Fruit fly (Drosophila melanogaster): ENCODE data around the gene Golgin104.

Golgin104 gene

dm6 chr3L:16305820-16306650 lies 45.7 kb downstream of the Golgin104 start, which contains the start of the genes CG13043 and CG13063 (continued):
- TF ChIP-seq tgo (GFP tag; IDR thresholded peaks at IDR 0.05) (no peak), gsb-n (tag; optimal IDR thresholded peaks at IDR 0.05) (peak; percentile 58), run (tag; optimal IDR thresholded peaks at IDR 0.05) (no peak), CHES-1-like (GFP tag; optimal IDR thresholded peaks at IDR 0.05) (no peak), H2.0 (GFP tag; IDR thresholded peaks at IDR 0.05) (0 out of 2 replicates have a peak, but pooled peaks have one; percentile 17), Med (GFP tag) (no peak), CG17186 (GFP tag; optimal IDR thresholded peaks at IDR 0.05) (no peak), CG17385 (GFP tag; optimal IDR thresholded peaks at IDR 0.05) (no peak), CG13287 (GFP tag; IDR thresholded peaks at IDR 0.05; ENCODE audit: partially characterized antibody) (no peak), Eip74EF (GFP tag; optimal IDR thresholded peaks at IDR 0.05) (peak in 1 of 2 experiments; percentile 5), CG7271 (tag; optimal IDR thresholded peaks at IDR 0.05) (no peak), CG10979 (tag; optimal IDR thresholded peaks at IDR 0.05) (no peak), CG18011 (GFP tag; optimal IDR thresholded peaks at IDR 0.05) (no peak), vfl (GFP tag; optimal IDR thresholded peaks at IDR 0.05) (no peak), CG31441 (GFP tag; IDR thresholded peaks at IDR 0.05) (0 out of 2 replicates have a peak, but pooled peaks have one; percentile 23), CG31365 (tag; optimal IDR thresholded peaks at IDR 0.05) (no peak), bsh (GFP tag; optimal IDR thresholded peaks at IDR 0.05) (no peak), CG10565 (GFP tag; optimal IDR thresholded peaks at IDR 0.05) (no peak), CG18262 (tag; optimal IDR thresholded peaks at IDR 0.05) (no peak), Hr39 (optimal IDR thresholded peaks at IDR 0.05) (no peak), bcd (GFP tag; optimal IDR thresholded peaks at IDR 0.05) (no peak), Dref (GFP tag; IDR thresholded peaks at IDR 0.05) (no peak), CG8765 (GFP tag; IDR thresholded peaks at IDR 0.05) (no peak), CG43689 (GFP tag; IDR thresholded peaks at IDR 0.05) (no peak), Antp (GFP tag; optimal IDR thresholded peaks at IDR 0.05) (no peak), dysf (GFP tag; IDR thresholded peaks at IDR 0.05) (0 out of 3 replicates have a peak, but pooled peaks have one; percentile 31), CG6175 (GFP tag; IDR thresholded peaks at IDR 0.05) (no peak), Side (GFP tag; optimal IDR thresholded peaks at IDR 0.05) (no peak), wdn (GFP tag; IDR thresholded peaks at IDR 0.05) (no peak), Neu2 (GFP tag; optimal IDR thresholded peaks at IDR 0.05; ENCODE audit: borderline replicate concordance) (no peak), lmd (GFP tag; IDR thresholded peaks at IDR 0.05) (no peak), B-H2 (GFP tag; optimal IDR thresholded peaks at IDR 0.05) (no peak), CG4707 (GFP tag; optimal IDR thresholded peaks at IDR 0.05) (no peak), Blimp-1 (GFP tag; optimal IDR thresholded peaks at IDR 0.05) (peak; percentile 27), Hr51 (GFP tag; optimal IDR thresholded peaks at IDR 0.05) (peak in 1 of 2 experiments; percentile 37), Sox100B (GFP tag; optimal IDR thresholded peaks at IDR 0.05) (peak; percentile 32), dmrt99B (tag; optimal IDR thresholded peaks at IDR 0.05) (peak; percentile 2), CG7556 (GFP tag; optimal IDR thresholded peaks at IDR 0.05) (peak; percentile 11), ci (GFP tag; IDR thresholded peaks at IDR 0.05) (0 out of 3 replicates have a peak, but pooled peaks have one; percentile 32), tap (tag; optimal IDR thresholded peaks at IDR 0.05) (peak; percentile 22), CG11696 (GFP tag; IDR thresholded peaks at IDR 0.05) (no peak)
